Worm (Caenorhabditis elegans) whole organism, late embryonic: ENCODE measurements around the gene lgc-5.

Experiments
- C08G9.2 ChIP-seq: sonication (generic microtip); optimal IDR thresholded peaks from 2 replicates; lab custom pipeline; 2016; ENCODE audit warnings: mild to moderate bottlenecking, missing genetic modification characterization, moderate library complexity, missing compliant biosample characterization
- C38D4.7 ChIP-seq: fragments of 200-800 bp; sonication (Bioruptor generic); optimal IDR thresholded peaks from 2 replicates; lab custom pipeline; 2018; ENCODE audit warnings: mild to moderate bottlenecking, missing genetic modification characterization, moderate library complexity, missing compliant biosample characterization
- F13H6.1 ChIP-seq: sonication (generic microtip); optimal IDR thresholded peaks from 2 replicates; lab custom pipeline; 2016; ENCODE audit warnings: missing genetic modification characterization, missing compliant biosample characterization
- K02D7.2 ChIP-seq: sonication (generic microtip); optimal IDR thresholded peaks from 2 replicates; lab custom pipeline; 2017; ENCODE audit warnings: mild to moderate bottlenecking, missing genetic modification characterization, missing compliant biosample characterization
- K09A11.1 ChIP-seq: sonication (generic microtip); optimal IDR thresholded peaks from 2 replicates; lab custom pipeline; 2017; ENCODE audit warnings: antibody characterized with exemption, mild to moderate bottlenecking, missing genetic modification characterization, missing compliant biosample characterization; ENCODE audit not compliant: insufficient read depth
- T23F11.4 ChIP-seq: fragments of 200-800 bp; sonication (Bioruptor generic); optimal IDR thresholded peaks from 2 replicates; lab custom pipeline; 2018; ENCODE audit warnings: mild to moderate bottlenecking, missing genetic modification characterization, missing compliant biosample characterization
- Y22D7AL.16 ChIP-seq: sonication (generic microtip); optimal IDR thresholded peaks from 2 replicates; lab custom pipeline; 2016; ENCODE audit warnings: missing genetic modification characterization, missing compliant biosample characterization
- ahr-1 ChIP-seq: sonication (generic microtip); optimal IDR thresholded peaks from 2 replicates; lab custom pipeline; 2016; ENCODE audit warnings: missing genetic modification characterization, missing compliant biosample characterization
- ceh-18 ChIP-seq: sonication (generic microtip); optimal IDR thresholded peaks from 2 replicates; lab custom pipeline; 2016; ENCODE audit warnings: missing genetic modification characterization, missing compliant biosample characterization
- ceh-19 ChIP-seq: fragments of 200-800 bp; sonication (Bioruptor generic); optimal IDR thresholded peaks from 2 replicates; lab custom pipeline; 2018; ENCODE audit warnings: mild to moderate bottlenecking, missing genetic modification characterization, missing compliant biosample characterization
- ceh-2 ChIP-seq: sonication (generic microtip); optimal IDR thresholded peaks from 2 replicates; lab custom pipeline; 2016; ENCODE audit warnings: missing genotype, missing genetic modification characterization, missing compliant biosample characterization
- ceh-30 ChIP-seq: fragments of 150-350 bp; optimal IDR thresholded peaks from 2 replicates; lab custom pipeline; 2014; ENCODE audit warnings: missing biosample characterization, missing genetic modification characterization
- ceh-31 ChIP-seq: sonication (generic microtip); optimal IDR thresholded peaks from 2 replicates; lab custom pipeline; 2016; ENCODE audit warnings: missing genetic modification characterization, missing compliant biosample characterization
- ceh-45 ChIP-seq: fragments of 200-800 bp; sonication (Bioruptor generic); IDR thresholded peaks from 2 replicates; pipeline ENCODE4 v1.3.6; 2022; ENCODE audit warnings: missing genetic modification reagents, missing genetic modification characterization, missing compliant biosample characterization
- ceh-48 ChIP-seq: sonication (generic microtip); optimal IDR thresholded peaks from 2 replicates; lab custom pipeline; 2016; ENCODE audit warnings: missing genetic modification characterization, inconsistent platforms, missing compliant biosample characterization
- ceh-6 ChIP-seq: fragments of 200-800 bp; sonication (Bioruptor generic); optimal IDR thresholded peaks from 2 replicates; lab custom pipeline; 2018; ENCODE audit warnings: mild to moderate bottlenecking, missing genetic modification characterization, missing compliant biosample characterization
- ceh-9 ChIP-seq: sonication (generic microtip); optimal IDR thresholded peaks from 2 replicates; lab custom pipeline; 2016; ENCODE audit warnings: mild to moderate bottlenecking, missing genetic modification characterization, inconsistent platforms, missing compliant biosample characterization
- che-1 ChIP-seq: sonication (generic microtip); optimal IDR thresholded peaks from 2 replicates; lab custom pipeline; 2016; ENCODE audit warnings: mild to moderate bottlenecking, missing genetic modification characterization, missing compliant biosample characterization
- dve-1 ChIP-seq: sonication (generic microtip); optimal IDR thresholded peaks from 2 replicates; lab custom pipeline; 2017; ENCODE audit warnings: antibody characterized with exemption, mild to moderate bottlenecking, missing genetic modification characterization, missing compliant biosample characterization
- elt-2 ChIP-seq: sonication (generic microtip); optimal IDR thresholded peaks from 2 replicates; lab custom pipeline; 2016; ENCODE audit warnings: missing genetic modification reagents, missing genetic modification characterization, missing compliant biosample characterization
- ets-4 ChIP-seq: sonication (generic microtip); optimal IDR thresholded peaks from 2 replicates; lab custom pipeline; 2016; ENCODE audit warnings: missing genetic modification characterization, missing compliant biosample characterization
- gmeb-2 ChIP-seq: sonication (generic microtip); optimal IDR thresholded peaks from 2 replicates; lab custom pipeline; 2016; ENCODE audit warnings: missing genetic modification characterization, inconsistent platforms, missing compliant biosample characterization
- hlh-15 ChIP-seq: sonication (generic microtip); optimal IDR thresholded peaks from 2 replicates; lab custom pipeline; 2016; ENCODE audit warnings: missing genetic modification characterization, missing compliant biosample characterization
- hlh-30 ChIP-seq: sonication (generic microtip); optimal IDR thresholded peaks from 2 replicates; lab custom pipeline; 2017; ENCODE audit warnings: antibody characterized with exemption, missing genetic modification characterization, missing compliant biosample characterization; ENCODE audit not compliant: insufficient read depth
- hlh-6 ChIP-seq: sonication (generic microtip); optimal IDR thresholded peaks from 2 replicates; lab custom pipeline; 2016; ENCODE audit warnings: missing genotype, missing genetic modification characterization, missing compliant biosample characterization
- hlh-8 ChIP-seq: sonication (generic microtip); optimal IDR thresholded peaks from 2 replicates; lab custom pipeline; 2016; ENCODE audit warnings: missing genotype, missing genetic modification characterization, missing compliant biosample characterization
- lin-11 ChIP-seq: fragments of 200-800 bp; sonication (Bioruptor generic); optimal IDR thresholded peaks from 2 replicates; lab custom pipeline; 2018; ENCODE audit warnings: mild to moderate bottlenecking, missing genetic modification characterization, missing compliant biosample characterization
- mec-3 ChIP-seq: sonication (generic microtip); optimal IDR thresholded peaks from 2 replicates; lab custom pipeline; 2016; ENCODE audit warnings: borderline replicate concordance, missing genetic modification characterization, missing compliant biosample characterization
- nfya-1 ChIP-seq: sonication (generic microtip); optimal IDR thresholded peaks from 2 replicates; lab custom pipeline; 2017; ENCODE audit warnings: missing genetic modification characterization, mild to moderate bottlenecking, missing compliant biosample characterization, antibody characterized with exemption, moderate library complexity
- nhr-11 ChIP-seq: fragments of 150-350 bp; optimal IDR thresholded peaks from 2 replicates; lab custom pipeline; 2014; ENCODE audit warnings: missing biosample characterization, missing genetic modification characterization
- nhr-232 ChIP-seq: sonication (generic microtip); optimal IDR thresholded peaks from 2 replicates; lab custom pipeline; 2016; ENCODE audit warnings: missing genetic modification characterization, missing compliant biosample characterization
- npax-4 ChIP-seq: sonication (generic microtip); optimal IDR thresholded peaks from 2 replicates; lab custom pipeline; 2016; ENCODE audit warnings: missing genetic modification characterization, missing compliant biosample characterization
- pag-3 ChIP-seq: sonication (generic microtip); optimal IDR thresholded peaks from 2 replicates; lab custom pipeline; 2016; ENCODE audit warnings: missing compliant biosample characterization, missing genetic modification characterization, borderline replicate concordance
- pat-9 ChIP-seq: fragments of 200-800 bp; sonication (Bioruptor generic); optimal IDR thresholded peaks from 2 replicates; lab custom pipeline; 2018; ENCODE audit warnings: mild to moderate bottlenecking, missing genetic modification characterization, moderate library complexity, missing compliant biosample characterization
- pax-1 ChIP-seq: fragments of 150-350 bp; optimal IDR thresholded peaks from 2 replicates; lab custom pipeline; 2014; ENCODE audit warnings: missing biosample characterization, missing genetic modification characterization
- pha-2 ChIP-seq: sonication (generic microtip); optimal IDR thresholded peaks from 2 replicates; lab custom pipeline; 2017; ENCODE audit warnings: mild to moderate bottlenecking, missing genetic modification characterization, missing compliant biosample characterization
- pqm-1 ChIP-seq: sonication (generic microtip); optimal IDR thresholded peaks from 2 replicates; lab custom pipeline; 2016; ENCODE audit warnings: missing genetic modification characterization, missing compliant biosample characterization
- ref-2 ChIP-seq: sonication (generic microtip); optimal IDR thresholded peaks from 2 replicates; lab custom pipeline; 2016; ENCODE audit warnings: missing genetic modification characterization, missing compliant biosample characterization
- rnt-1 ChIP-seq: sonication (generic microtip); optimal IDR thresholded peaks from 2 replicates; lab custom pipeline; 2016; ENCODE audit warnings: missing genetic modification characterization, missing compliant biosample characterization
- sdc-2 ChIP-seq: sonication (generic microtip); optimal IDR thresholded peaks from 2 replicates; lab custom pipeline; 2016; ENCODE audit warnings: missing genotype, missing genetic modification characterization, missing compliant biosample characterization
- sox-2 ChIP-seq: fragments of 200-800 bp; sonication (Bioruptor generic); IDR thresholded peaks from 2 replicates; pipeline ENCODE4 v1.3.6; 2022; ENCODE audit warnings: missing genetic modification reagents, missing genetic modification characterization, missing compliant biosample characterization
- tbx-2 ChIP-seq: sonication (generic microtip); optimal IDR thresholded peaks from 2 replicates; lab custom pipeline; 2016; ENCODE audit warnings: missing genetic modification characterization, missing compliant biosample characterization
- tbx-7 ChIP-seq: sonication (generic microtip); optimal IDR thresholded peaks from 2 replicates; lab custom pipeline; 2016; ENCODE audit warnings: missing genotype, missing genetic modification characterization, missing compliant biosample characterization
- ttx-3 ChIP-seq: sonication (generic microtip); optimal IDR thresholded peaks from 2 replicates; lab custom pipeline; 2016; ENCODE audit warnings: missing genetic modification reagents, missing genetic modification characterization, missing compliant biosample characterization
- unc-3 ChIP-seq, 2 experiments: fragments of 200-800 bp in 1 of 2; sonication (Bioruptor generic) in 1 of 2; sonication (generic microtip) in 1 of 2; conservative IDR thresholded peaks in 1 of 2; optimal IDR thresholded peaks in 1 of 2; 2 replicates each; pipeline versions ENCODE4 v1.3.6 to Lab custom; 2016 to 2022; ENCODE audit warnings: missing compliant biosample characterization in 2 of 2, missing genetic modification characterization in 2 of 2, missing genetic modification reagents in 1 of 2
- unc-42 ChIP-seq: sonication (generic microtip); optimal IDR thresholded peaks from 2 replicates; lab custom pipeline; 2016; ENCODE audit warnings: missing genotype, missing genetic modification characterization, missing compliant biosample characterization
- unc-55 ChIP-seq: sonication (generic microtip); optimal IDR thresholded peaks from 2 replicates; lab custom pipeline; 2017; ENCODE audit warnings: missing biosample characterization, missing genetic modification reagents, missing genetic modification characterization
- unc-86 ChIP-seq: sonication (generic microtip); optimal IDR thresholded peaks from 2 replicates; lab custom pipeline; 2016; ENCODE audit warnings: missing genetic modification characterization, missing compliant biosample characterization
- zip-5 ChIP-seq: sonication (generic microtip); optimal IDR thresholded peaks from 2 replicates; lab custom pipeline; 2016; ENCODE audit warnings: missing genetic modification characterization, missing compliant biosample characterization
- ztf-16 ChIP-seq: sonication (generic microtip); optimal IDR thresholded peaks from 2 replicates; lab custom pipeline; 2017; ENCODE audit warnings: missing genetic modification characterization, missing compliant biosample characterization

The lgc-5 gene

ce11 chrIV:8375381-8375780 is 32.9 kb downstream of the lgc-5 start (continued):
- peak; percentile 85 for TF ChIP-seq dve-1 (tag; lab: Kevin White, UChicago)
- peak; percentile 64 for TF ChIP-seq F13H6.1 (tag; lab: Kevin White, UChicago)
- TF ChIP-seq mec-3 (tag; lab: Kevin White, UChicago): no peak
- TF ChIP-seq ref-2: peak; percentile 92
- TF ChIP-seq unc-42 (tag; lab: Kevin White, UChicago): peak; percentile 61
- TF ChIP-seq zip-5 (tag; lab: Kevin White, UChicago): peak; percentile 70
- peak; percentile 82 for TF ChIP-seq ttx-3 (tag; lab: Kevin White, UChicago)
- peak; percentile 67 for TF ChIP-seq K09A11.1 (tag; lab: Kevin White, UChicago)
- TF ChIP-seq tbx-2: peak; percentile 86
- TF ChIP-seq pax-1: no peak
- TF ChIP-seq ceh-9 (tag; lab: Kevin White, UChicago): peak; percentile 9
- TF ChIP-seq unc-3 (GFP tag; conservative IDR thresholded peaks at IDR 0.05; lab: Robert Waterston, UW): peak; percentile 65; the same call in 1 of the 2 replicates
- TF ChIP-seq unc-3 (tag; optimal IDR thresholded peaks at IDR 0.05; lab: Kevin White, UChicago): peak; percentile 79
- TF ChIP-seq hlh-6 (tag; lab: Kevin White, UChicago): peak; percentile 89
- peak; percentile 86 for TF ChIP-seq che-1 (tag; lab: Kevin White, UChicago)
- peak; percentile 53 for TF ChIP-seq ceh-30 (tag; lab: Kevin White, UChicago)
- peak; percentile 82 for TF ChIP-seq nhr-232 (tag; lab: Kevin White, UChicago)
- TF ChIP-seq gmeb-2 (tag; lab: Kevin White, UChicago): peak; percentile 81
- TF ChIP-seq ahr-1 (tag; lab: Kevin White, UChicago): peak; percentile 33
- peak; percentile 50 for TF ChIP-seq rnt-1 (tag; lab: Kevin White, UChicago)
- peak; percentile 69 for TF ChIP-seq C08G9.2 (tag; lab: Kevin White, UChicago)
- TF ChIP-seq nfya-1 (tag; lab: Kevin White, UChicago): peak; percentile 67
- peak; percentile 52; the same call in 1 of the 2 replicates for TF ChIP-seq ceh-45 (GFP tag; lab: Robert Waterston, UW)
- TF ChIP-seq K02D7.2 (tag; lab: Kevin White, UChicago): peak; percentile 51
- peak; percentile 86 for TF ChIP-seq pha-2
- peak; percentile 34 for TF ChIP-seq tbx-7 (tag; lab: Kevin White, UChicago)
- peak; percentile 82 for TF ChIP-seq ztf-16 (tag; lab: Kevin White, UChicago)
- peak; percentile 67 for TF ChIP-seq hlh-15 (tag; lab: Kevin White, UChicago)
- peak; percentile 84 for TF ChIP-seq unc-86
- TF ChIP-seq T23F11.4 (GFP tag; lab: Kevin White, UChicago): peak; percentile 63
- TF ChIP-seq lin-11 (tag; lab: Kevin White, UChicago): peak; percentile 84
- peak; percentile 56 for TF ChIP-seq hlh-30 (tag; lab: Kevin White, UChicago)
- TF ChIP-seq ceh-31 (tag; lab: Kevin White, UChicago): peak; percentile 72
- peak; percentile 87 for TF ChIP-seq C38D4.7
- peak; percentile 16 for TF ChIP-seq pqm-1 (tag; lab: Kevin White, UChicago)
- peak; percentile 87 for TF ChIP-seq pat-9
- TF ChIP-seq nhr-11 (tag; lab: Kevin White, UChicago): no peak
- TF ChIP-seq Y22D7AL.16: peak; percentile 70
- peak; percentile 94 for TF ChIP-seq elt-2
- peak; percentile 77 for TF ChIP-seq npax-4 (tag; lab: Kevin White, UChicago)
- TF ChIP-seq unc-55 (GFP tag; lab: Kevin White, UChicago): peak; percentile 65
- TF ChIP-seq ceh-18 (tag; lab: Kevin White, UChicago): peak; percentile 59
- TF ChIP-seq ets-4 (tag; lab: Kevin White, UChicago): peak; percentile 34
- TF ChIP-seq ceh-48 (tag; lab: Kevin White, UChicago): peak; percentile 77
- TF ChIP-seq hlh-8 (tag; lab: Kevin White, UChicago): peak; percentile 66
- peak; percentile 39 for TF ChIP-seq pag-3 (tag; lab: Kevin White, UChicago)
- peak; percentile 72 for TF ChIP-seq sox-2 (GFP tag; lab: Robert Waterston, UW)
- peak; percentile 77 for TF ChIP-seq sdc-2
- peak; percentile 77 for TF ChIP-seq ceh-2 (tag; lab: Kevin White, UChicago)
- TF ChIP-seq ceh-6 (GFP tag; lab: Kevin White, UChicago): peak; percentile 87
- peak; percentile 75 for TF ChIP-seq ceh-19 (GFP tag; lab: Kevin White, UChicago)
- TF ChIP-seq, all 69 proteins: peak for 60
